Fruit fly (Drosophila melanogaster) whole organism, wandering third instar larva: ENCODE results near the gene h-cup.

Experiments
- Abd-B ChIP-seq: fragments of >200 bp; optimal IDR thresholded peaks from 2 replicates; lab custom pipeline; 2017; ENCODE audit warnings: missing biosample characterization, missing genetic modification characterization
- CG32264 ChIP-seq: fragments of 200-800 bp; sonication (Bioruptor generic); optimal IDR thresholded peaks from 2 replicates; lab custom pipeline; 2016; ENCODE audit warnings: missing biosample characterization, missing genetic modification characterization
- CG9705 ChIP-seq: fragments of 200-800 bp; sonication (Bioruptor generic); optimal IDR thresholded peaks from 2 replicates; lab custom pipeline; 2018; ENCODE audit warnings: missing biosample characterization, mild to moderate bottlenecking, missing genetic modification characterization
- CrebA ChIP-seq: fragments of 200-800 bp; sonication (Bioruptor generic); optimal IDR thresholded peaks from 2 replicates; lab custom pipeline; 2016; ENCODE audit warnings: missing biosample characterization, mild to moderate bottlenecking, missing genetic modification characterization, borderline replicate concordance
- Dfd ChIP-seq: fragments of >200 bp; optimal IDR thresholded peaks from 2 replicates; lab custom pipeline; 2017; ENCODE audit warnings: missing biosample characterization, missing genetic modification characterization
- Dif ChIP-seq: fragments of 200-275, 200-300 bp; sonication (Bioruptor generic); optimal IDR thresholded peaks from 2 replicates; lab custom pipeline; 2018; ENCODE audit warnings: missing biosample characterization, missing genetic modification characterization; ENCODE audit not compliant: partially characterized antibody
- GATAd ChIP-seq: sonication (Bioruptor generic); optimal IDR thresholded peaks from 2 replicates; lab custom pipeline; 2016; ENCODE audit warnings: missing biosample characterization, missing genetic modification characterization
- HLH106 ChIP-seq: fragments of 200-800 bp; optimal IDR thresholded peaks from 3 replicates; lab custom pipeline; 2019; ENCODE audit warnings: missing biosample characterization, mild to moderate bottlenecking, missing genetic modification characterization, moderate library complexity
- Hnf4 ChIP-seq: fragments of 200-800 bp; sonication (Bioruptor generic); optimal IDR thresholded peaks from 2 replicates; lab custom pipeline; 2016; ENCODE audit warnings: missing biosample characterization, mild to moderate bottlenecking, missing genetic modification characterization
- Hr78 ChIP-seq: fragments of >200 bp; optimal IDR thresholded peaks from 2 replicates; lab custom pipeline; 2017; ENCODE audit warnings: missing biosample characterization, missing genetic modification characterization
- Hr83 ChIP-seq: fragments of 200-300 bp; sonication (Bioruptor generic); optimal IDR thresholded peaks from 2 replicates; lab custom pipeline; 2016; ENCODE audit warnings: missing biosample characterization, mild to moderate bottlenecking, missing genetic modification characterization, moderate library complexity; ENCODE audit not compliant: poor library complexity, severe bottlenecking
- Jra ChIP-seq: sonication (Bioruptor generic); optimal IDR thresholded peaks from 2 replicates; lab custom pipeline; 2016; ENCODE audit warnings: missing biosample characterization, missing genetic modification characterization
- Mio ChIP-seq: sonication (Bioruptor generic); optimal IDR thresholded peaks from 2 replicates; lab custom pipeline; 2016; ENCODE audit warnings: missing biosample characterization, missing genetic modification characterization
- Myc ChIP-seq: fragments of >200 bp; optimal IDR thresholded peaks from 2 replicates; lab custom pipeline; 2017
- N ChIP-seq: fragments of >200 bp; optimal IDR thresholded peaks from 2 replicates; lab custom pipeline; 2018; ENCODE audit warnings: missing biosample characterization, missing external identifiers, missing genetic modification characterization
- OdsH ChIP-seq: fragments of 200-800 bp; sonication (Bioruptor generic); optimal IDR thresholded peaks from 2 replicates; lab custom pipeline; 2016; ENCODE audit warnings: missing biosample characterization, mild to moderate bottlenecking, missing genetic modification characterization
- Rel ChIP-seq, 2 experiments: fragments of 200-800 bp; sonication (Bioruptor generic) in 1 of 2; optimal IDR thresholded peaks; 2 replicates in 1 of 2; 3 replicates in 1 of 2; lab custom pipeline; 2016 to 2019; ENCODE audit warnings: mild to moderate bottlenecking in 2 of 2, missing biosample characterization in 2 of 2, missing genetic modification characterization in 2 of 2, moderate library complexity in 1 of 2
- Sp1 ChIP-seq: fragments of 200-800 bp; sonication (Bioruptor generic); optimal IDR thresholded peaks from 3 replicates; lab custom pipeline; 2019; ENCODE audit warnings: missing biosample characterization, mild to moderate bottlenecking, missing genetic modification characterization, moderate library complexity
- Vsx2 ChIP-seq: fragments of 200-300, 225-300 bp; sonication (Bioruptor generic); optimal IDR thresholded peaks from 2 replicates; lab custom pipeline; 2018; ENCODE audit warnings: missing biosample characterization, missing genetic modification characterization; ENCODE audit not compliant: partially characterized antibody
- br ChIP-seq: fragments of 200-800 bp; sonication (Bioruptor generic); optimal IDR thresholded peaks from 2 replicates; lab custom pipeline; 2016; ENCODE audit warnings: missing biosample characterization, missing genetic modification characterization
- brk ChIP-seq: fragments of 200-800 bp; sonication (Bioruptor generic); optimal IDR thresholded peaks from 2 replicates; lab custom pipeline; 2016; ENCODE audit warnings: missing biosample characterization, mild to moderate bottlenecking, missing genetic modification characterization
- dl ChIP-seq, 2 experiments: fragments of 175-275, 200-275 bp in 1 of 2; fragments of 200-275 bp in 1 of 2; sonication (Bioruptor generic); optimal IDR thresholded peaks; lab custom pipeline; 2018; ENCODE audit warnings: mild to moderate bottlenecking in 2 of 2, missing biosample characterization in 2 of 2, missing genetic modification characterization in 2 of 2, moderate library complexity in 2 of 2; ENCODE audit not compliant: partially characterized antibody in 2 of 2, insufficient read depth in 1 of 2
- dmrt93B ChIP-seq: fragments of 200-800 bp; sonication (Bioruptor generic); optimal IDR thresholded peaks from 2 replicates; lab custom pipeline; 2018; ENCODE audit warnings: missing biosample characterization, mild to moderate bottlenecking, missing genetic modification characterization
- dsf ChIP-seq: sonication (Bioruptor generic); optimal IDR thresholded peaks from 2 replicates; lab custom pipeline; 2016; ENCODE audit warnings: missing biosample characterization, missing genetic modification characterization, borderline replicate concordance
- ey ChIP-seq: fragments of 200-800 bp; sonication (Bioruptor generic); optimal IDR thresholded peaks from 2 replicates; lab custom pipeline; 2016; ENCODE audit warnings: missing biosample characterization, missing genetic modification characterization
- foxo ChIP-seq, 2 experiments: fragments of 200-800 bp; sonication (Bioruptor generic); optimal IDR thresholded peaks; 2 replicates in 1 of 2; 3 replicates in 1 of 2; lab custom pipeline; 2016 to 2017; ENCODE audit warnings: missing biosample characterization in 2 of 2, missing genetic modification characterization in 2 of 2
- fru ChIP-seq: fragments of 200-800 bp; sonication (Bioruptor generic); optimal IDR thresholded peaks from 3 replicates; lab custom pipeline; 2016; ENCODE audit warnings: missing biosample characterization, mild to moderate bottlenecking, missing genetic modification characterization
- h ChIP-seq: fragments of 200-800 bp; sonication (Bioruptor generic); optimal IDR thresholded peaks from 3 replicates; lab custom pipeline; 2016; ENCODE audit warnings: missing biosample characterization, mild to moderate bottlenecking, missing genetic modification characterization
- jim ChIP-seq: fragments of 175-275, 200-325 bp; sonication (Bioruptor generic); optimal IDR thresholded peaks from 2 replicates; lab custom pipeline; 2016; ENCODE audit warnings: missing biosample characterization, mild to moderate bottlenecking, missing genetic modification characterization
- lola ChIP-seq: fragments of >200 bp; optimal IDR thresholded peaks from 2 replicates; lab custom pipeline; 2017; ENCODE audit warnings: missing biosample characterization, missing genetic modification characterization
- pan ChIP-seq: fragments of >200 bp; optimal IDR thresholded peaks from 2 replicates; lab custom pipeline; 2017
- psq ChIP-seq: fragments of 200-800 bp; sonication (Bioruptor generic); optimal IDR thresholded peaks from 3 replicates; lab custom pipeline; 2017; ENCODE audit warnings: missing biosample characterization, mild to moderate bottlenecking, missing genetic modification characterization, moderate library complexity
- rgr ChIP-seq: fragments of 200-800 bp; sonication (Bioruptor generic); optimal IDR thresholded peaks from 3 replicates; lab custom pipeline; 2016; ENCODE audit warnings: missing biosample characterization, mild to moderate bottlenecking, missing genetic modification characterization
- sage ChIP-seq: fragments of 200-800 bp; sonication (Bioruptor generic); optimal IDR thresholded peaks from 2 replicates; lab custom pipeline; 2016; ENCODE audit warnings: missing biosample characterization, mild to moderate bottlenecking, missing genetic modification characterization
- sv ChIP-seq: fragments of 200-800 bp; sonication (Bioruptor generic); optimal IDR thresholded peaks from 3 replicates; lab custom pipeline; 2016; ENCODE audit warnings: missing biosample characterization, missing genetic modification characterization
- tai ChIP-seq: sonication (Bioruptor generic); optimal IDR thresholded peaks from 2 replicates; lab custom pipeline; 2016; ENCODE audit warnings: missing biosample characterization, missing genetic modification characterization
- usp ChIP-seq: fragments of >200 bp; optimal IDR thresholded peaks from 2 replicates; lab custom pipeline; 2017; ENCODE audit warnings: missing biosample characterization, missing genetic modification characterization
- woc ChIP-seq: sonication (Bioruptor generic); optimal IDR thresholded peaks from 2 replicates; lab custom pipeline; 2016; ENCODE audit warnings: missing biosample characterization, mild to moderate bottlenecking, missing genetic modification characterization

The h-cup gene

DNA sequence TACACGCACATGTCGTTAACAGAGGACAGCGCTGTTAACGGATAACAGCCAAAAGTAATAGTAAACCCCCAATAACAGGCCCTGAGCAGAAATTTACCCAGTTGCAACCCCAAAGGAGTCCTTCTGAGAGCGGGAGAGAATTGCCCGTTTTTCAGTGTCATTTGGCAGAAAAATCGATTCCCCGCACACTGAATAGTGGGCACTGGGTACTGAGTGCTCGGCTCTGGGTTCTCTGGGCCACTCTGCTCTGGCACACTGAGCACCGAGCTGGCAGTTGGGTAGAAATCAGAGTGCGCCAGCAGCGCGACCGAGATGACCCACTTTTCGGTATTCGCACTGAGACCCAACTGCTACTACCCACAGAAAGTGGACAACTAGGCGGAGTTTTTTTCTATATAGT, 8.4 kb downstream of the h-cup start, which contains the start of gene Rbp:
TSS of gene Rbp (plus strand) at position 239 of the 400 bp plus-strand sequence.
- no peak for TF ChIP-seq N (GFP tag; lab: Kevin White, UChicago)
- peak; percentile 21 for TF ChIP-seq Dif (GFP tag; lab: Kevin White, UChicago)

DNA sequence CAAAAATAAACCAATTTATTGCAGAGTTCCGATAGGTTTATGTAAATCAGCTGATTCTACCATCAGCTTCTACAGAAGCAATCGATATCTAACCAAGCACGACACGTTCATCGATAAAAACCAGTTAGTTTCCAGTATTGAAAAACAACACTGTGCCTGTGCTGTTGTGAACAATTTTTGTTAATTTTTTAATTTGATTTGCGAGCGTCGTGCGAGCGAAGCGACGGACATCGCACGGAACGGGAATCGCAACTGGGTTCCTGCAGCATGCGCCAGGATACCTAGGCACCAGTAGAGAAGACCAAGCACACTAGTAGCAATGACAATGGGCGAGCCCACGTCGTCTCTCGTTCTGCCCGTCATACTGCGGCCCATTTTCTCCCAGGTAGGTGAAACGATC, 10.9 kb downstream of the h-cup start, which contains the start of the genes Ccm3 and CG6136:
TSS of gene Ccm3 (plus strand) at position 125 of the 400 bp plus-strand sequence.
TSS of gene CG6136 (minus strand) at position 380 of the 400 bp plus-strand sequence.
- no peak for TF ChIP-seq lola (GFP tag; lab: Kevin White, UChicago)
- TF ChIP-seq ey (GFP tag; lab: Kevin White, UChicago): peak; percentile 5
- no peak for TF ChIP-seq Hnf4 (GFP tag; lab: Kevin White, UChicago)
- peak; percentile 4 for TF ChIP-seq Mio (GFP tag; lab: Kevin White, UChicago)
- peak; percentile 20 for TF ChIP-seq CG9705
- no peak for TF ChIP-seq brk (GFP tag; lab: Kevin White, UChicago)
- peak; percentile 81 for TF ChIP-seq Hr83 (GFP tag; lab: Kevin White, UChicago)
- peak; percentile 76 for TF ChIP-seq h (GFP tag; lab: Kevin White, UChicago)
- peak; percentile 36 for TF ChIP-seq OdsH (GFP tag; lab: Kevin White, UChicago)
- no peak for TF ChIP-seq Hr78 (GFP tag; lab: Kevin White, UChicago)
- no peak for TF ChIP-seq dmrt93B (GFP tag; lab: Kevin White, UChicago)
- TF ChIP-seq psq: peak; percentile 18
- no peak for TF ChIP-seq Abd-B (GFP tag; lab: Kevin White, UChicago)
- no peak for TF ChIP-seq Vsx2 (GFP tag; lab: Kevin White, UChicago)
- TF ChIP-seq rgr (GFP tag; lab: Kevin White, UChicago): peak; percentile 68
- no peak for TF ChIP-seq Myc (lab: Kevin White, UChicago)
- no peak for TF ChIP-seq woc (GFP tag; lab: Kevin White, UChicago)
- no peak for TF ChIP-seq pan
- no peak for TF ChIP-seq sage (GFP tag; lab: Kevin White, UChicago)
- TF ChIP-seq dsf (GFP tag; lab: Kevin White, UChicago): no peak
- TF ChIP-seq Dfd (GFP tag; lab: Kevin White, UChicago): no peak
- TF ChIP-seq fru (GFP tag; lab: Kevin White, UChicago): peak; percentile 50
- TF ChIP-seq CG32264 (GFP tag; lab: Kevin White, UChicago): no peak
- no peak for TF ChIP-seq usp (GFP tag; lab: Kevin White, UChicago)
- TF ChIP-seq Sp1 (GFP tag; lab: Kevin White, UChicago): peak; percentile 54
- TF ChIP-seq Dif (GFP tag; lab: Kevin White, UChicago): no peak
- TF ChIP-seq jim (GFP tag; lab: Kevin White, UChicago): no peak
- TF ChIP-seq CrebA (GFP tag; lab: Kevin White, UChicago): no peak
- peak in 1 of 2 experiments; percentile 48 for TF ChIP-seq foxo (GFP tag; optimal IDR thresholded peaks at IDR 0.05; lab: Kevin White, UChicago)
- TF ChIP-seq N (GFP tag; lab: Kevin White, UChicago): no peak
- TF ChIP-seq br: peak; percentile 71
- no peak for TF ChIP-seq dl (GFP tag; optimal IDR thresholded peaks at IDR 0.05; lab: Kevin White, UChicago; ENCODE audit: insufficient read depth in 1 of 2, partially characterized antibody in 2 of 2)
- TF ChIP-seq Jra (GFP tag; lab: Kevin White, UChicago): no peak
- no peak for TF ChIP-seq Rel (GFP tag; optimal IDR thresholded peaks at IDR 0.05; lab: Kevin White, UChicago)
- TF ChIP-seq Rel (tag; optimal IDR thresholded peaks at IDR 0.05; lab: Kevin White, UChicago): peak; percentile 40
- TF ChIP-seq HLH106 (tag; lab: Kevin White, UChicago): peak; percentile 44
- no peak for TF ChIP-seq sv (GFP tag; lab: Kevin White, UChicago)
- TF ChIP-seq tai (GFP tag; lab: Kevin White, UChicago): no peak
- TF ChIP-seq GATAd (GFP tag; lab: Kevin White, UChicago): no peak
